Fruit fly (Drosophila melanogaster) whole organism, embryonic: Measurements from ENCODE around the gene bab2.

Source experiments
- Adf1 ChIP-seq: fragments of 200-800 bp; sonication (Bioruptor generic); IDR thresholded peaks from 2 replicates; pipeline ENCODE4 v1.3.6; 2022; ENCODE audit warnings: missing biosample characterization, missing genetic modification characterization
- Aef1 ChIP-seq: fragments of 200-800 bp; sonication (Bioruptor generic); IDR thresholded peaks from 3 replicates; pipeline ENCODE4 v1.3.6; 2022; ENCODE audit warnings: missing biosample characterization, missing genetic modification characterization
- Atf6 ChIP-seq: fragments of 200-800 bp; sonication (Bioruptor generic); IDR thresholded peaks from 2 replicates; pipeline ENCODE4 v1.3.6; 2022; ENCODE audit warnings: missing biosample characterization, missing genetic modification characterization
- Awh ChIP-seq: fragments of 200-800 bp; sonication (Bioruptor generic); IDR thresholded peaks from 2 replicates; pipeline ENCODE4, ENCODE4 v1.3.6; 2022; ENCODE audit warnings: missing biosample characterization, missing genetic modification characterization
- BtbVII ChIP-seq: fragments of 200-800 bp; sonication (Bioruptor generic); optimal IDR thresholded peaks from 3 replicates; lab custom pipeline; 2017; ENCODE audit warnings: missing biosample characterization, mild to moderate bottlenecking, missing genetic modification characterization
- CG10654 ChIP-seq: fragments of 200-800 bp; sonication (Bioruptor generic); optimal IDR thresholded peaks from 2 replicates; lab custom pipeline; 2016; ENCODE audit warnings: missing biosample characterization, missing genetic modification characterization
- CG10959 ChIP-seq: fragments of 200-800 bp; sonication (Bioruptor generic); IDR thresholded peaks from 2 replicates; pipeline ENCODE4 v1.3.6; 2022; ENCODE audit warnings: missing biosample characterization, missing genetic modification characterization
- CG11456 ChIP-seq: fragments of 200-800 bp; sonication (Bioruptor generic); IDR thresholded peaks from 3 replicates; pipeline ENCODE4 v1.3.6; 2022; ENCODE audit warnings: missing biosample characterization, missing genetic modification characterization
- CG12659 ChIP-seq: fragments of 200-800 bp; sonication (Bioruptor generic); optimal IDR thresholded peaks from 3 replicates; lab custom pipeline; 2017; ENCODE audit warnings: mild to moderate bottlenecking, missing biosample characterization, missing genetic modification reagents, missing genetic modification characterization
- CG15011 ChIP-seq: fragments of 200-800 bp; sonication (Bioruptor generic); optimal IDR thresholded peaks from 3 replicates; lab custom pipeline; 2018; ENCODE audit warnings: missing biosample characterization, mild to moderate bottlenecking, missing genetic modification characterization
- CG16779 ChIP-seq: fragments of 200-800 bp; sonication (Bioruptor generic); IDR thresholded peaks from 2 replicates; pipeline ENCODE4 v1.3.6; 2022; ENCODE audit warnings: missing biosample characterization, missing genetic modification characterization
- CG16863 ChIP-seq: fragments of 200-800 bp; sonication (Bioruptor generic); optimal IDR thresholded peaks from 3 replicates; lab custom pipeline; 2016; ENCODE audit warnings: missing biosample characterization, missing genetic modification characterization
- CG17829 ChIP-seq: fragments of 200-800 bp; optimal IDR thresholded peaks from 2 replicates; lab custom pipeline; 2019; ENCODE audit warnings: missing biosample characterization, mild to moderate bottlenecking, missing genetic modification characterization, moderate library complexity
- CG4404 ChIP-seq: fragments of 200-800 bp; sonication (Bioruptor generic); IDR thresholded peaks from 2 replicates; pipeline ENCODE4 v1.3.6; 2022; ENCODE audit warnings: missing biosample characterization, missing genetic modification characterization
- CG6765 ChIP-seq: fragments of 200-800 bp; sonication (Bioruptor generic); optimal IDR thresholded peaks from 3 replicates; lab custom pipeline; 2017; ENCODE audit warnings: missing biosample characterization, mild to moderate bottlenecking, missing genetic modification characterization
- CG8765 ChIP-seq: fragments of 200-800 bp; sonication (Bioruptor generic); IDR thresholded peaks from 2 replicates; pipeline ENCODE4 v1.3.6; 2022; ENCODE audit warnings: missing biosample characterization, missing genetic modification characterization
- CG9437 ChIP-seq: fragments of 200-800 bp; sonication (Bioruptor generic); optimal IDR thresholded peaks from 2 replicates; lab custom pipeline; 2018; ENCODE audit warnings: missing biosample characterization, mild to moderate bottlenecking, missing genetic modification characterization
- Camta ChIP-seq: fragments of 200-800 bp; sonication (Bioruptor generic); optimal IDR thresholded peaks from 2 replicates; lab custom pipeline; 2016; ENCODE audit warnings: missing biosample characterization, missing genetic modification characterization
- D19B ChIP-seq: fragments of 200-800 bp; sonication (Bioruptor generic); optimal IDR thresholded peaks from 2 replicates; lab custom pipeline; 2017; ENCODE audit warnings: missing biosample characterization, mild to moderate bottlenecking, missing genetic modification characterization
- Ets97D ChIP-seq: fragments of 200-800 bp; sonication (Bioruptor generic); optimal IDR thresholded peaks from 3 replicates; lab custom pipeline; 2016; ENCODE audit warnings: missing biosample characterization, missing genetic modification characterization
- Fer1 ChIP-seq: fragments of 200-800 bp; sonication (Bioruptor generic); optimal IDR thresholded peaks from 2 replicates; lab custom pipeline; 2017; ENCODE audit warnings: missing biosample characterization, mild to moderate bottlenecking, missing genetic modification characterization
- GATAe ChIP-seq: fragments of 200-800 bp; sonication (Bioruptor generic); conservative IDR thresholded peaks from 2 replicates; pipeline ENCODE4 v1.3.6; 2022; ENCODE audit warnings: missing biosample characterization, missing genetic modification characterization
- H2.0 ChIP-seq: fragments of 200-800 bp; sonication (Bioruptor generic); IDR thresholded peaks from 2 replicates; pipeline ENCODE4 v1.3.6; 2022; ENCODE audit warnings: missing biosample characterization, missing genetic modification characterization
- HLHmδ ChIP-seq: fragments of 200-800 bp; sonication (Bioruptor generic); optimal IDR thresholded peaks from 2 replicates; lab custom pipeline; 2018; ENCODE audit warnings: missing biosample characterization, mild to moderate bottlenecking, missing genetic modification characterization, moderate library complexity
- Hsf ChIP-seq: fragments of 200-800 bp; sonication (Bioruptor generic); optimal IDR thresholded peaks from 3 replicates; lab custom pipeline; 2016; ENCODE audit warnings: missing biosample characterization, missing genetic modification characterization
- Pdp1 ChIP-seq, 2 experiments: fragments of 200-800 bp; sonication (Bioruptor generic); optimal IDR thresholded peaks; 3 replicates each; lab custom pipeline; 2016; ENCODE audit warnings: missing biosample characterization in 2 of 2, missing genetic modification characterization in 2 of 2, mild to moderate bottlenecking in 1 of 2, moderate library complexity in 1 of 2
- Spps ChIP-seq: fragments of 200-800 bp; sonication (Bioruptor generic); optimal IDR thresholded peaks from 2 replicates; lab custom pipeline; 2018; ENCODE audit warnings: missing biosample characterization, mild to moderate bottlenecking, missing genetic modification characterization
- bcd ChIP-seq: fragments of 200-800 bp; sonication (Bioruptor generic); optimal IDR thresholded peaks from 2 replicates; lab custom pipeline; 2017; ENCODE audit warnings: missing biosample characterization, mild to moderate bottlenecking, missing genetic modification characterization
- bigmax ChIP-seq: fragments of 200-800 bp; sonication (Bioruptor generic); optimal IDR thresholded peaks from 2 replicates; lab custom pipeline; 2018; ENCODE audit warnings: missing biosample characterization, mild to moderate bottlenecking, missing genetic modification characterization
- cas ChIP-seq: fragments of 200-800 bp; sonication (Bioruptor generic); IDR thresholded peaks from 2 replicates; pipeline ENCODE4 v1.3.6; 2022; ENCODE audit warnings: missing biosample characterization, missing genetic modification characterization
- cg ChIP-seq: fragments of 200-800 bp; sonication (Bioruptor generic); optimal IDR thresholded peaks from 3 replicates; lab custom pipeline; 2019; ENCODE audit warnings: missing biosample characterization, mild to moderate bottlenecking, missing genetic modification characterization, moderate library complexity
- chinmo ChIP-seq: fragments of 200-800 bp; sonication (Bioruptor generic); IDR thresholded peaks from 4 replicates; pipeline ENCODE4 v1.3.6; 2022; ENCODE audit warnings: missing biosample characterization, missing genetic modification characterization; ENCODE audit not compliant: partially characterized antibody
- chn ChIP-seq: fragments of 200-800 bp; sonication (Bioruptor generic); optimal IDR thresholded peaks from 2 replicates; lab custom pipeline; 2016; ENCODE audit warnings: missing biosample characterization, missing genetic modification characterization
- emc ChIP-seq: fragments of 200-800 bp; sonication (Bioruptor generic); optimal IDR thresholded peaks from 2 replicates; lab custom pipeline; 2016; ENCODE audit warnings: missing biosample characterization, missing genetic modification characterization
- exex ChIP-seq: fragments of 200-800 bp; sonication (Bioruptor generic); optimal IDR thresholded peaks from 4 replicates; lab custom pipeline; 2018; ENCODE audit warnings: missing biosample characterization, mild to moderate bottlenecking, missing genetic modification characterization, moderate library complexity
- gro ChIP-seq: fragments of 200-800 bp; sonication (Bioruptor generic); optimal IDR thresholded peaks from 2 replicates; lab custom pipeline; 2016; ENCODE audit warnings: missing biosample characterization, missing genetic modification characterization
- hb ChIP-seq: fragments of 200-800 bp; sonication (Bioruptor generic); IDR thresholded peaks from 3 replicates; pipeline ENCODE4 v1.3.6; 2022; ENCODE audit warnings: missing biosample characterization, missing genetic modification characterization; ENCODE audit not compliant: partially characterized antibody
- kay ChIP-seq: fragments of 200-800 bp; sonication (Bioruptor generic); optimal IDR thresholded peaks from 2 replicates; lab custom pipeline; 2016; ENCODE audit warnings: missing biosample characterization, missing genetic modification characterization
- mam ChIP-seq: fragments of 200-800 bp; sonication (Bioruptor generic); optimal IDR thresholded peaks from 3 replicates; lab custom pipeline; 2016; ENCODE audit warnings: missing biosample characterization, missing genetic modification characterization
- p53 ChIP-seq: fragments of 200-800 bp; sonication (Bioruptor generic); optimal IDR thresholded peaks from 2 replicates; lab custom pipeline; 2016; ENCODE audit warnings: missing biosample characterization, missing genetic modification characterization
- prd ChIP-seq, 3 experiments: fragments of >200 bp in 2 of 3; fragments of 200-800 bp in 1 of 3; sonication (Bioruptor generic) in 1 of 3; optimal IDR thresholded peaks in 2 of 3; IDR thresholded peaks in 1 of 3; 2 replicates in 2 of 3; 3 replicates in 1 of 3; pipeline versions ENCODE4 v1.3.6 to Lab custom; 2017 to 2022; ENCODE audit warnings: missing biosample characterization in 1 of 3, missing genetic modification characterization in 1 of 3
- pum ChIP-seq: fragments of 200-800 bp; sonication (Bioruptor generic); optimal IDR thresholded peaks from 2 replicates; lab custom pipeline; 2016; ENCODE audit warnings: missing biosample characterization, missing genetic modification characterization
- rib ChIP-seq: fragments of 200-800 bp; sonication (Bioruptor generic); IDR thresholded peaks from 2 replicates; pipeline ENCODE4 v1.3.6; 2022; ENCODE audit warnings: missing biosample characterization, missing genetic modification characterization
- seq ChIP-seq: fragments of 200-800 bp; sonication (Bioruptor generic); IDR thresholded peaks from 2 replicates; pipeline ENCODE4 v1.3.6; 2022; ENCODE audit warnings: missing biosample characterization, missing genetic modification characterization
- sob ChIP-seq: fragments of 200-800 bp; sonication (Bioruptor generic); IDR thresholded peaks from 2 replicates; pipeline ENCODE4 v1.3.6; 2022; ENCODE audit warnings: missing biosample characterization, missing genetic modification characterization
- sug ChIP-seq: fragments of 200-800 bp; optimal IDR thresholded peaks from 2 replicates; lab custom pipeline; 2019; ENCODE audit warnings: missing biosample characterization, mild to moderate bottlenecking, missing genetic modification characterization, moderate library complexity
- trem ChIP-seq: fragments of 200-800 bp; optimal IDR thresholded peaks from 3 replicates; lab custom pipeline; 2019; ENCODE audit warnings: missing biosample characterization, mild to moderate bottlenecking, missing genetic modification characterization, moderate library complexity
- unc-4 ChIP-seq: fragments of 200-800 bp; sonication (Bioruptor generic); IDR thresholded peaks from 2 replicates; pipeline ENCODE4 v1.3.6; 2022; ENCODE audit warnings: missing biosample characterization, missing genetic modification characterization; ENCODE audit not compliant: partially characterized antibody
- wek ChIP-seq: fragments of 200-800 bp; sonication (Bioruptor generic); optimal IDR thresholded peaks from 3 replicates; lab custom pipeline; 2018; ENCODE audit warnings: missing biosample characterization, mild to moderate bottlenecking, missing genetic modification characterization, moderate library complexity
- zfh2 ChIP-seq: fragments of 200-800 bp; sonication (Bioruptor generic); optimal IDR thresholded peaks from 2 replicates; lab custom pipeline; 2016; ENCODE audit warnings: missing biosample characterization, missing genetic modification characterization

bab2 gene

dm6 chr3L:1195868-1196552, 18.9 kb upstream of the bab2 start, which contains the start of gene Aplip1:
TSS of gene Aplip1 (plus strand) at chr3L:1196317.
- peak; percentile 39 for TF ChIP-seq Ets97D (GFP tag; lab: Kevin White, UChicago)
- TF ChIP-seq Camta (GFP tag; lab: Kevin White, UChicago): no peak
- no peak for TF ChIP-seq gro (GFP tag; lab: Kevin White, UChicago)
- TF ChIP-seq seq (GFP tag; lab: Robert Waterston, UW): peak; percentile 83
- TF ChIP-seq GATAe (GFP tag; lab: Robert Waterston, UW): no peak
- no peak for TF ChIP-seq bigmax
- no peak for TF ChIP-seq Awh
- TF ChIP-seq exex (tag; lab: Kevin White, UChicago): no peak
- TF ChIP-seq sug (tag; lab: Kevin White, UChicago): no peak
- TF ChIP-seq chinmo: no peak
- TF ChIP-seq CG10959: no peak
- no peak for TF ChIP-seq trem (tag; lab: Kevin White, UChicago)
- no peak for TF ChIP-seq CG16863 (GFP tag; lab: Kevin White, UChicago)
- TF ChIP-seq Aef1 (GFP tag; lab: Robert Waterston, UW): no peak
- no peak for TF ChIP-seq kay
- peak; percentile 50 for TF ChIP-seq mam
- TF ChIP-seq hb (GFP tag; lab: Robert Waterston, UW): no peak
- TF ChIP-seq CG12659: no peak
- no peak for TF ChIP-seq Spps (tag; lab: Kevin White, UChicago)
- no peak for TF ChIP-seq zfh2 (GFP tag; lab: Kevin White, UChicago)
- no peak for TF ChIP-seq pum (GFP tag; lab: Kevin White, UChicago)
- TF ChIP-seq CG8765 (GFP tag; lab: Robert Waterston, UW): no peak
- TF ChIP-seq Atf6 (GFP tag; lab: Robert Waterston, UW): no peak
- TF ChIP-seq CG17829 (tag; lab: Kevin White, UChicago): no peak
- no peak for TF ChIP-seq HLHmδ
- TF ChIP-seq CG9437: no peak
- no peak for TF ChIP-seq cg (GFP tag; lab: Kevin White, UChicago)
- TF ChIP-seq unc-4 (GFP tag; lab: Robert Waterston, UW): no peak
- no peak for TF ChIP-seq D19B (GFP tag; lab: Kevin White, UChicago)
- TF ChIP-seq chn (GFP tag; lab: Kevin White, UChicago): no peak
- no peak for TF ChIP-seq p53 (GFP tag; lab: Kevin White, UChicago)
- no peak for TF ChIP-seq Adf1
- no peak for TF ChIP-seq wek
- TF ChIP-seq prd (optimal IDR thresholded peaks at IDR 0.05; lab: Kevin White, UChicago): no peak
- TF ChIP-seq prd (GFP tag; IDR thresholded peaks at IDR 0.05; lab: Robert Waterston, UW): 0 out of 3 replicates have a peak, but pooled peaks have one; percentile 32
- peak; percentile 63 for TF ChIP-seq sob (GFP tag; lab: Robert Waterston, UW)
- TF ChIP-seq CG10654: no peak
- TF ChIP-seq emc (GFP tag; lab: Kevin White, UChicago): no peak
- peak in 1 of 2 experiments; percentile 22 for TF ChIP-seq Pdp1 (GFP tag; optimal IDR thresholded peaks at IDR 0.05; lab: Kevin White, UChicago)
- TF ChIP-seq BtbVII (GFP tag; lab: Kevin White, UChicago): no peak
- TF ChIP-seq CG16779 (GFP tag; lab: Robert Waterston, UW): 0 out of 2 replicates have a peak, but pooled peaks have one; percentile 21
- no peak for TF ChIP-seq bcd (GFP tag; lab: Kevin White, UChicago)
- no peak for TF ChIP-seq H2.0
- TF ChIP-seq CG11456 (GFP tag; lab: Robert Waterston, UW): 0 out of 3 replicates have a peak, but pooled peaks have one; percentile 61
- no peak for TF ChIP-seq Hsf
- TF ChIP-seq cas (GFP tag; lab: Robert Waterston, UW): no peak
- no peak for TF ChIP-seq CG15011 (GFP tag; lab: Kevin White, UChicago)
- no peak for TF ChIP-seq CG4404 (GFP tag; lab: Robert Waterston, UW)
- peak; percentile 9 for TF ChIP-seq Fer1 (GFP tag; lab: Kevin White, UChicago)
- TF ChIP-seq CG6765 (GFP tag; lab: Kevin White, UChicago): no peak
- no peak for TF ChIP-seq rib (GFP tag; lab: Robert Waterston, UW)
